Fruit fly (Drosophila melanogaster) whole organism, embryonic: ENCODE measurements around the gene msps.
A peak's percentile ranks its signal among the peaks of the same experiment; 100 is the strongest.

ENCODE experiments used
- ATbp ChIP-seq: fragments of 200-800 bp; sonication (Bioruptor generic); optimal IDR thresholded peaks from 2 replicates; lab custom pipeline; 2017; ENCODE audit warnings: missing biosample characterization, mild to moderate bottlenecking, missing genetic modification characterization, missing genetic modification reagents
- Bgb ChIP-seq: fragments of 200-800 bp; sonication (Bioruptor generic); IDR thresholded peaks from 2 replicates; pipeline ENCODE4 v1.3.6; 2022; ENCODE audit warnings: missing biosample characterization, missing genetic modification characterization; ENCODE audit not compliant: partially characterized antibody
- CG10543 ChIP-seq: fragments of 200-800 bp; sonication (Bioruptor generic); optimal IDR thresholded peaks from 3 replicates; lab custom pipeline; 2017; ENCODE audit warnings: missing biosample characterization, mild to moderate bottlenecking, missing genetic modification characterization, moderate library complexity
- CG12071 ChIP-seq: fragments of 200-800 bp; sonication (Bioruptor generic); optimal IDR thresholded peaks from 3 replicates; lab custom pipeline; 2018; ENCODE audit warnings: missing biosample characterization, mild to moderate bottlenecking, missing genetic modification characterization
- CG12236 ChIP-seq: fragments of 200-800 bp; sonication (Bioruptor generic); optimal IDR thresholded peaks from 2 replicates; lab custom pipeline; 2016; ENCODE audit warnings: missing biosample characterization, missing genetic modification characterization
- CG13775 ChIP-seq: fragments of 200-800 bp; sonication (Bioruptor generic); optimal IDR thresholded peaks from 3 replicates; lab custom pipeline; 2017; ENCODE audit warnings: missing biosample characterization, mild to moderate bottlenecking, missing genetic modification characterization
- CG16863 ChIP-seq: fragments of 200-800 bp; sonication (Bioruptor generic); optimal IDR thresholded peaks from 3 replicates; lab custom pipeline; 2016; ENCODE audit warnings: missing biosample characterization, missing genetic modification characterization
- CG17802 ChIP-seq: fragments of 200-800 bp; sonication (Bioruptor generic); optimal IDR thresholded peaks from 2 replicates; lab custom pipeline; 2018; ENCODE audit warnings: missing biosample characterization, mild to moderate bottlenecking, missing genetic modification characterization, moderate library complexity
- CG2116 ChIP-seq: fragments of 200-800 bp; sonication (Bioruptor generic); optimal IDR thresholded peaks from 3 replicates; lab custom pipeline; 2018; ENCODE audit warnings: missing biosample characterization, mild to moderate bottlenecking, missing genetic modification characterization
- CG30020 ChIP-seq: fragments of 200-800 bp; optimal IDR thresholded peaks from 2 replicates; lab custom pipeline; 2019; ENCODE audit warnings: missing biosample characterization, mild to moderate bottlenecking, missing genetic modification characterization, moderate library complexity
- CG30403 ChIP-seq: fragments of 200-800 bp; sonication (Bioruptor generic); optimal IDR thresholded peaks from 3 replicates; lab custom pipeline; 2016; ENCODE audit warnings: missing biosample characterization, missing genetic modification characterization
- CG31365 ChIP-seq: fragments of 200-800 bp; sonication (Bioruptor generic); optimal IDR thresholded peaks from 2 replicates; lab custom pipeline; 2018; ENCODE audit warnings: missing biosample characterization, mild to moderate bottlenecking, missing genetic modification characterization
- CG33557 ChIP-seq: fragments of 200-800 bp; sonication (Bioruptor generic); optimal IDR thresholded peaks from 2 replicates; lab custom pipeline; 2019; ENCODE audit warnings: missing biosample characterization, mild to moderate bottlenecking, missing genetic modification characterization, moderate library complexity
- CG3726 ChIP-seq: fragments of 200-800 bp; sonication (Bioruptor generic); IDR thresholded peaks from 3 replicates; pipeline ENCODE4, ENCODE4 v1.3.6; 2022; ENCODE audit warnings: missing biosample characterization, missing genetic modification characterization
- CG3838 ChIP-seq: fragments of 200-800 bp; sonication (Bioruptor generic); optimal IDR thresholded peaks from 3 replicates; lab custom pipeline; 2016; ENCODE audit warnings: missing biosample characterization, missing genetic modification characterization
- CG8281 ChIP-seq: fragments of 200-800 bp; sonication (Bioruptor generic); optimal IDR thresholded peaks from 2 replicates; lab custom pipeline; 2018; ENCODE audit warnings: missing biosample characterization, mild to moderate bottlenecking, missing genetic modification characterization, moderate library complexity
- CG9932 ChIP-seq: fragments of 200-800 bp; sonication (Bioruptor generic); IDR thresholded peaks from 2 replicates; pipeline ENCODE4 v1.3.6; 2022; ENCODE audit warnings: missing biosample characterization, missing genetic modification characterization
- Doc2 ChIP-seq: fragments of 200-800 bp; sonication (Bioruptor generic); IDR thresholded peaks from 2 replicates; pipeline ENCODE4 v1.3.6; 2022; ENCODE audit warnings: missing biosample characterization, missing genetic modification characterization
- E2f1 ChIP-seq: fragments of 200-800 bp; sonication (Bioruptor generic); IDR thresholded peaks from 2 replicates; pipeline ENCODE4 v1.3.6; 2022; ENCODE audit warnings: missing biosample characterization, missing genetic modification characterization
- E2f2 ChIP-seq: fragments of 200-800 bp; sonication (Bioruptor generic); IDR thresholded peaks from 2 replicates; pipeline ENCODE4 v1.3.6; 2022; ENCODE audit warnings: missing biosample characterization, missing genetic modification characterization
- Ets97D ChIP-seq: fragments of 200-800 bp; sonication (Bioruptor generic); optimal IDR thresholded peaks from 3 replicates; lab custom pipeline; 2016; ENCODE audit warnings: missing biosample characterization, missing genetic modification characterization
- HmgD ChIP-seq: fragments of 200-800 bp; sonication (Bioruptor generic); optimal IDR thresholded peaks from 3 replicates; lab custom pipeline; 2016; ENCODE audit warnings: missing biosample characterization, missing genetic modification characterization
- Kr ChIP-seq: fragments of 200-800 bp; sonication (Bioruptor generic); optimal IDR thresholded peaks from 2 replicates; lab custom pipeline; 2017; ENCODE audit warnings: missing biosample characterization, mild to moderate bottlenecking, missing genetic modification characterization
- MBD-R2 ChIP-seq: fragments of 200-800 bp; sonication (Bioruptor generic); IDR thresholded peaks from 2 replicates; pipeline ENCODE4 v1.3.6; 2022; ENCODE audit warnings: missing biosample characterization, missing genetic modification characterization
- Nf-YA ChIP-seq: fragments of 200-800 bp; sonication (Bioruptor generic); IDR thresholded peaks from 2 replicates; pipeline ENCODE4 v1.3.6; 2022; ENCODE audit warnings: missing biosample characterization, missing genetic modification characterization
- Nf-YC ChIP-seq: fragments of 200-800 bp; optimal IDR thresholded peaks from 3 replicates; lab custom pipeline; 2019; ENCODE audit warnings: missing biosample characterization, mild to moderate bottlenecking, missing genetic modification characterization, moderate library complexity
- Optix ChIP-seq: fragments of 200-800 bp; sonication (Bioruptor generic); IDR thresholded peaks from 3 replicates; pipeline ENCODE4 v1.3.6; 2022; ENCODE audit warnings: missing biosample characterization, missing genetic modification characterization
- Ptx1 ChIP-seq: fragments of 200-800 bp; sonication (Bioruptor generic); IDR thresholded peaks from 2 replicates; pipeline ENCODE4 v1.3.6; 2022; ENCODE audit warnings: missing biosample characterization, missing genetic modification characterization
- Sox102F ChIP-seq: fragments of 200-800 bp; sonication (Bioruptor generic); optimal IDR thresholded peaks from 2 replicates; lab custom pipeline; 2018; ENCODE audit warnings: missing biosample characterization, mild to moderate bottlenecking, missing genetic modification characterization, moderate library complexity
- cg ChIP-seq: fragments of 200-800 bp; sonication (Bioruptor generic); optimal IDR thresholded peaks from 3 replicates; lab custom pipeline; 2019; ENCODE audit warnings: missing biosample characterization, mild to moderate bottlenecking, missing genetic modification characterization, moderate library complexity
- crc ChIP-seq: fragments of 200-800 bp; sonication (Bioruptor generic); optimal IDR thresholded peaks from 2 replicates; lab custom pipeline; 2016; ENCODE audit warnings: missing biosample characterization, missing genetic modification characterization
- dan ChIP-seq: fragments of 200-800 bp; sonication (Bioruptor generic); IDR thresholded peaks from 2 replicates; pipeline ENCODE4 v1.3.6; 2022; ENCODE audit warnings: missing biosample characterization, missing genetic modification characterization
- dimm ChIP-seq: fragments of 200-800 bp; sonication (Bioruptor generic); IDR thresholded peaks from 2 replicates; pipeline ENCODE4 v1.3.6; 2022; ENCODE audit warnings: missing biosample characterization, missing genetic modification characterization
- dpn ChIP-seq, 2 experiments: fragments of 200-800 bp; sonication (Bioruptor generic); optimal IDR thresholded peaks; 3 replicates each; lab custom pipeline; 2016; ENCODE audit warnings: missing biosample characterization in 2 of 2, missing genetic modification characterization in 2 of 2
- emc ChIP-seq: fragments of 200-800 bp; sonication (Bioruptor generic); optimal IDR thresholded peaks from 2 replicates; lab custom pipeline; 2016; ENCODE audit warnings: missing biosample characterization, missing genetic modification characterization
- ems ChIP-seq: fragments of 200-800 bp; sonication (Bioruptor generic); optimal IDR thresholded peaks from 3 replicates; lab custom pipeline; 2016; ENCODE audit warnings: missing biosample characterization, missing genetic modification characterization
- eve ChIP-seq, 2 experiments: fragments of >200 bp; optimal IDR thresholded peaks; 2 replicates each; lab custom pipeline; 2017; ENCODE audit warnings: missing biosample characterization in 2 of 2, missing genetic modification characterization in 2 of 2
- gcm ChIP-seq: fragments of 200-800 bp; sonication (Bioruptor generic); optimal IDR thresholded peaks from 2 replicates; lab custom pipeline; 2019; ENCODE audit warnings: missing biosample characterization, mild to moderate bottlenecking, missing genetic modification characterization, moderate library complexity
- hb ChIP-seq: fragments of 200-800 bp; sonication (Bioruptor generic); IDR thresholded peaks from 3 replicates; pipeline ENCODE4 v1.3.6; 2022; ENCODE audit warnings: missing biosample characterization, missing genetic modification characterization; ENCODE audit not compliant: partially characterized antibody
- hth ChIP-seq: fragments of >200 bp; optimal IDR thresholded peaks from 2 replicates; lab custom pipeline; 2017; ENCODE audit warnings: inconsistent platforms
- kah ChIP-seq: fragments of 200-800 bp; sonication (Bioruptor generic); optimal IDR thresholded peaks from 2 replicates; lab custom pipeline; 2018; ENCODE audit warnings: missing biosample characterization, mild to moderate bottlenecking, missing genetic modification characterization
- mam ChIP-seq: fragments of 200-800 bp; sonication (Bioruptor generic); optimal IDR thresholded peaks from 3 replicates; lab custom pipeline; 2016; ENCODE audit warnings: missing biosample characterization, missing genetic modification characterization
- p53 ChIP-seq: fragments of 200-800 bp; sonication (Bioruptor generic); optimal IDR thresholded peaks from 2 replicates; lab custom pipeline; 2016; ENCODE audit warnings: missing biosample characterization, missing genetic modification characterization
- pum ChIP-seq: fragments of 200-800 bp; sonication (Bioruptor generic); optimal IDR thresholded peaks from 2 replicates; lab custom pipeline; 2016; ENCODE audit warnings: missing biosample characterization, missing genetic modification characterization
- ranshi ChIP-seq: fragments of 200-800 bp; sonication (Bioruptor generic); IDR thresholded peaks from 2 replicates; pipeline ENCODE4 v1.3.6; 2022; ENCODE audit warnings: missing biosample characterization, missing genetic modification characterization
- row ChIP-seq: fragments of 200-800 bp; sonication (Bioruptor generic); IDR thresholded peaks from 3 replicates; pipeline ENCODE4 v1.3.6; 2022; ENCODE audit warnings: missing biosample characterization, missing genetic modification characterization
- sens ChIP-seq: fragments of 200-800 bp; sonication (Bioruptor generic); peaks from one replicate; lab custom pipeline; 2016; ENCODE audit warnings: missing biosample characterization, missing genetic modification characterization
- slbo ChIP-seq: fragments of 200-800 bp; sonication (Bioruptor generic); IDR thresholded peaks from 2 replicates; pipeline ENCODE4 v1.3.6; 2022; ENCODE audit warnings: missing biosample characterization, missing genetic modification characterization
- slp2 ChIP-seq: fragments of 200-800 bp; sonication (Bioruptor generic); optimal IDR thresholded peaks from 2 replicates; lab custom pipeline; 2016; ENCODE audit warnings: missing biosample characterization, missing genetic modification characterization
- sqz ChIP-seq: fragments of 200-800 bp; sonication (Bioruptor generic); optimal IDR thresholded peaks from 3 replicates; lab custom pipeline; 2018; ENCODE audit warnings: missing biosample characterization, mild to moderate bottlenecking, missing genetic modification characterization
- vfl ChIP-seq: fragments of 200-800 bp; sonication (Bioruptor generic); optimal IDR thresholded peaks from 2 replicates; lab custom pipeline; 2016; ENCODE audit warnings: missing biosample characterization, missing genetic modification characterization
- wek ChIP-seq: fragments of 200-800 bp; sonication (Bioruptor generic); optimal IDR thresholded peaks from 3 replicates; lab custom pipeline; 2018; ENCODE audit warnings: missing biosample characterization, mild to moderate bottlenecking, missing genetic modification characterization, moderate library complexity

msps gene

DNA sequence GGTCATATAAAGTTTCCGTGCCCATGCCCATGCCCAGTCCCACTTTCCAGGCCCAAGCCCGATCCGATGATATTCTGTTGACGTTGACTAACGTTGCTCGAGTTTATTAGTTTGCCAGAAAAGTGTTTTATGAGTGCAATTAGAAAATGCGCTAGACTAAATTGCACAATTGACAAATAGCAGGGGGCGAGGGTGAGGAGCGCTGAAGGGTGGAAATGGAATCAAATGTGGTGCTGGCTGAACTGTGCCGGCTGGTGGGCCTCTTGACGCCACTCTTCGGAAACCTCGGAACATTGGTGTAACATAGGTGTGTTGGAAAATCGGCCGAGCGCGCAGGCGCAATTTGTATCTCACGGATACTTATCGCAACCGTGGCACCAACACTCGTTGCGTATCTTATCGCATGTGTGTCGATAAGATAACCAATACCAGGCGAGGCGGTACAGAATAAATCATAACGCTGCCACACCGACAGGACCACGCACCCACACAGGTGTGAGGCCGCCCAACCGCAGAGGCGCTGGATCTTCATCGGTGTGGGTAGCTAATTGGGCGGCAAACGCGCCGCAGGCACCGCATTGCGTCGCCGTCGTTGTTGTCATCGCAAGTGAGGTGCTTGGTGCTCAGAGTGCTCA, 38.8 kb upstream of the msps start (continued):
- TF ChIP-seq CG17802 (tag; lab: Kevin White, UChicago) (no peak), CG12071 (peak; percentile 54), CG9932 (GFP tag; lab: Robert Waterston, UW) (no peak), vfl (GFP tag; lab: Kevin White, UChicago) (no peak), CG13775 (GFP tag; lab: Kevin White, UChicago) (no peak), slp2 (GFP tag; lab: Kevin White, UChicago) (no peak), p53 (GFP tag; lab: Kevin White, UChicago) (no peak), Nf-YC (tag; lab: Kevin White, UChicago) (peak; percentile 91), CG30020 (no peak), gcm (GFP tag; lab: Kevin White, UChicago) (no peak), Sox102F (GFP tag; lab: Kevin White, UChicago) (no peak), CG31365 (peak; percentile 5), slbo (GFP tag; lab: Robert Waterston, UW) (0 out of 2 replicates have a peak, but pooled peaks have one; percentile 3), CG10543 (GFP tag; lab: Kevin White, UChicago) (peak; percentile 82), Ptx1 (GFP tag; lab: Robert Waterston, UW) (no peak), crc (no peak), hb (GFP tag; lab: Robert Waterston, UW) (no peak), ems (GFP tag; lab: Kevin White, UChicago) (no peak), Ets97D (GFP tag; lab: Kevin White, UChicago) (no peak), E2f1 (GFP tag; lab: Robert Waterston, UW) (no peak), mam (GFP tag; lab: Kevin White, UChicago) (no peak), row (GFP tag; lab: Robert Waterston, UW) (no peak), dimm (GFP tag; lab: Robert Waterston, UW) (no peak), CG3838 (GFP tag; lab: Kevin White, UChicago) (no peak), CG33557 (GFP tag; lab: Kevin White, UChicago) (no peak), emc (GFP tag; lab: Kevin White, UChicago) (no peak), eve (GFP tag; optimal IDR thresholded peaks at IDR 0.05; lab: Kevin White, UChicago) (no peak), HmgD (no peak), cg (GFP tag; lab: Kevin White, UChicago) (peak; percentile 83), sqz (GFP tag; lab: Kevin White, UChicago) (no peak), CG8281 (tag; lab: Kevin White, UChicago) (no peak), CG30403 (GFP tag; lab: Kevin White, UChicago) (no peak), CG2116 (GFP tag; lab: Kevin White, UChicago) (no peak), Nf-YA (GFP tag; lab: Robert Waterston, UW) (no peak), ranshi (GFP tag; lab: Robert Waterston, UW) (no peak), sens (GFP tag; lab: Kevin White, UChicago) (peak; percentile 41), MBD-R2 (GFP tag; lab: Robert Waterston, UW) (no peak), CG16863 (GFP tag; lab: Kevin White, UChicago) (no peak), Kr (GFP tag; lab: Kevin White, UChicago) (no peak), pum (no peak), Optix (GFP tag; lab: Robert Waterston, UW) (no peak), dan (GFP tag; lab: Robert Waterston, UW) (no peak), E2f2 (GFP tag; lab: Robert Waterston, UW) (no peak), ATbp (GFP tag; lab: Kevin White, UChicago) (peak; percentile 23), CG12236 (GFP tag; lab: Kevin White, UChicago) (no peak), hth (lab: Kevin White, UChicago) (no peak), Bgb (no peak), kah (GFP tag; lab: Kevin White, UChicago) (peak; percentile 39), Doc2 (GFP tag; lab: Robert Waterston, UW) (no peak), CG3726 (GFP tag; lab: Robert Waterston, UW) (no peak), wek (GFP tag; lab: Kevin White, UChicago) (peak; percentile 39), dpn (GFP tag; optimal IDR thresholded peaks at IDR 0.05; lab: Kevin White, UChicago) (no peak)
